Worm (Caenorhabditis elegans) whole organism, L3 larva: ENCODE measurements around the gene arrd-10.

Source experiments
- R02D3.7 ChIP-seq: fragments of 150-350 bp; optimal IDR thresholded peaks from 2 replicates; lab custom pipeline; 2014; ENCODE audit warnings: missing biosample characterization, missing genetic modification characterization
- aly-2 ChIP-seq: fragments of 150-350 bp; optimal IDR thresholded peaks from 2 replicates; lab custom pipeline; 2014; ENCODE audit warnings: missing biosample characterization, missing genetic modification characterization
- ama-1 ChIP-seq: fragments of 150-350 bp; optimal IDR thresholded peaks from 2 replicates; lab custom pipeline; 2018
- ceh-82 ChIP-seq: fragments of 150-350 bp; optimal IDR thresholded peaks from 2 replicates; lab custom pipeline; 2014; ENCODE audit warnings: missing biosample characterization, missing genetic modification characterization
- ceh-9 ChIP-seq: sonication (generic microtip); optimal IDR thresholded peaks from 2 replicates; lab custom pipeline; 2018; ENCODE audit warnings: missing biosample characterization, missing genetic modification characterization
- daf-12 ChIP-seq: fragments of 150-350 bp; optimal IDR thresholded peaks from 2 replicates; lab custom pipeline; 2014; ENCODE audit warnings: missing biosample characterization, missing genetic modification reagents, missing genetic modification characterization
- egl-27 ChIP-seq: sonication (generic microtip); optimal IDR thresholded peaks from 4 replicates; lab custom pipeline; 2017; ENCODE audit warnings: missing biosample characterization, missing genetic modification reagents, missing genetic modification characterization
- elt-1 ChIP-seq: fragments of 150-350 bp; optimal IDR thresholded peaks from 2 replicates; lab custom pipeline; 2014; ENCODE audit warnings: missing biosample characterization, missing genetic modification characterization
- elt-2 ChIP-seq: sonication (generic microtip); optimal IDR thresholded peaks from 2 replicates; lab custom pipeline; 2016; ENCODE audit warnings: missing genetic modification reagents, mild to moderate bottlenecking, missing genetic modification characterization, missing compliant biosample characterization
- elt-3 ChIP-seq, 3 experiments: fragments of 150-350 bp in 1 of 3; sonication (generic microtip) in 2 of 3; optimal IDR thresholded peaks; 2 replicates in 2 of 3; 4 replicates in 1 of 3; lab custom pipeline; 2014 to 2017; ENCODE audit warnings: missing biosample characterization in 3 of 3, missing genetic modification characterization in 3 of 3
- eor-1 ChIP-seq, 2 experiments: fragments of 150-350 bp; optimal IDR thresholded peaks; 2 replicates each; lab custom pipeline; 2014 to 2018; ENCODE audit warnings: missing biosample characterization in 2 of 2, missing genetic modification characterization in 2 of 2
- fkh-10 ChIP-seq: sonication (generic microtip); optimal IDR thresholded peaks from 2 replicates; lab custom pipeline; 2017; ENCODE audit warnings: missing biosample characterization, missing genetic modification reagents, missing genetic modification characterization
- fkh-2 ChIP-seq: fragments of 150-350 bp; optimal IDR thresholded peaks from 2 replicates; lab custom pipeline; 2014; ENCODE audit warnings: missing biosample characterization, missing genetic modification reagents, missing genetic modification characterization
- fos-1 ChIP-seq: fragments of 150-350 bp; optimal IDR thresholded peaks from 2 replicates; lab custom pipeline; 2014; ENCODE audit warnings: missing biosample characterization, missing genetic modification characterization
- jun-1 ChIP-seq: fragments of 150-350 bp; optimal IDR thresholded peaks from 2 replicates; lab custom pipeline; 2014; ENCODE audit warnings: missing biosample characterization, missing genetic modification reagents, missing genetic modification characterization
- lin-15B ChIP-seq: fragments of 150-350 bp; optimal IDR thresholded peaks from 2 replicates; lab custom pipeline; 2014; ENCODE audit warnings: missing biosample characterization, missing genetic modification characterization
- lin-39 ChIP-seq: fragments of 150-350 bp; optimal IDR thresholded peaks from 2 replicates; lab custom pipeline; 2018; ENCODE audit warnings: missing biosample characterization, missing genetic modification reagents, missing genetic modification characterization
- mdl-1 ChIP-seq: fragments of 150-350 bp; optimal IDR thresholded peaks from 2 replicates; lab custom pipeline; 2014; ENCODE audit warnings: missing biosample characterization, missing genetic modification characterization
- mml-1 ChIP-seq: fragments of 150-350 bp; sonication (generic microtip); optimal IDR thresholded peaks from 3 replicates; lab custom pipeline; 2014; ENCODE audit warnings: missing biosample characterization, missing genetic modification characterization
- nhr-12 ChIP-seq: fragments of 150-350 bp; optimal IDR thresholded peaks from 2 replicates; lab custom pipeline; 2014; ENCODE audit warnings: missing biosample characterization, missing genetic modification characterization
- nhr-23 ChIP-seq: fragments of 150-350 bp; optimal IDR thresholded peaks from 2 replicates; lab custom pipeline; 2014; ENCODE audit warnings: missing biosample characterization, missing genetic modification reagents, missing genetic modification characterization
- nhr-237 ChIP-seq: fragments of 150-350 bp; optimal IDR thresholded peaks from 2 replicates; lab custom pipeline; 2014; ENCODE audit warnings: missing biosample characterization, missing genetic modification characterization
- nhr-25 ChIP-seq: sonication (generic microtip); optimal IDR thresholded peaks from 2 replicates; lab custom pipeline; 2017; ENCODE audit warnings: missing biosample characterization, missing genetic modification characterization
- nhr-43 ChIP-seq: sonication (generic microtip); optimal IDR thresholded peaks from 2 replicates; lab custom pipeline; 2016; ENCODE audit warnings: mild to moderate bottlenecking, missing genetic modification characterization, missing compliant biosample characterization; ENCODE audit not compliant: poor library complexity, severe bottlenecking
- nhr-67 ChIP-seq: fragments of 150-350 bp; optimal IDR thresholded peaks from 2 replicates; lab custom pipeline; 2014; ENCODE audit warnings: missing biosample characterization, missing genetic modification characterization
- nhr-76 ChIP-seq: fragments of 150-350 bp; sonication (generic microtip); optimal IDR thresholded peaks from 5 replicates; lab custom pipeline; 2014; ENCODE audit warnings: missing biosample characterization, missing genetic modification characterization
- nhr-77 ChIP-seq: fragments of 150-350 bp; optimal IDR thresholded peaks from 2 replicates; lab custom pipeline; 2014; ENCODE audit warnings: missing biosample characterization, missing genetic modification characterization
- pha-4 ChIP-seq: fragments of 150-350 bp; optimal IDR thresholded peaks from 2 replicates; lab custom pipeline; 2014; ENCODE audit warnings: missing biosample characterization, missing genetic modification reagents, missing genetic modification characterization
- pqm-1 ChIP-seq: fragments of 150-350 bp; optimal IDR thresholded peaks from 2 replicates; lab custom pipeline; 2017; ENCODE audit warnings: missing biosample characterization, missing genetic modification characterization, inconsistent platforms
- sea-2 ChIP-seq: fragments of 150-350 bp; sonication (generic microtip); optimal IDR thresholded peaks from 4 replicates; lab custom pipeline; 2014; ENCODE audit warnings: missing biosample characterization, missing genetic modification reagents, missing genetic modification characterization
- skn-1 ChIP-seq: fragments of 150-350 bp; optimal IDR thresholded peaks from 2 replicates; lab custom pipeline; 2014; ENCODE audit warnings: missing biosample characterization, missing genetic modification characterization
- snpc-4 ChIP-seq: fragments of 150-350 bp; optimal IDR thresholded peaks from 2 replicates; lab custom pipeline; 2014; ENCODE audit warnings: missing biosample characterization, missing genetic modification characterization
- tbx-2 ChIP-seq: sonication (generic microtip); optimal IDR thresholded peaks from 2 replicates; lab custom pipeline; 2016; ENCODE audit warnings: mild to moderate bottlenecking, missing genetic modification characterization, missing compliant biosample characterization
- unc-39 ChIP-seq: sonication (generic microtip); optimal IDR thresholded peaks from 4 replicates; lab custom pipeline; 2017; ENCODE audit warnings: missing biosample characterization, missing genetic modification characterization
- unc-62 ChIP-seq: fragments of 150-350 bp; sonication (generic microtip); optimal IDR thresholded peaks from 4 replicates; lab custom pipeline; 2014; ENCODE audit warnings: missing biosample characterization, missing genetic modification reagents, missing genetic modification characterization
- ztf-11 ChIP-seq: fragments of 150-350 bp; optimal IDR thresholded peaks from 2 replicates; lab custom pipeline; 2014; ENCODE audit warnings: missing biosample characterization, missing genetic modification characterization
- ztf-4 ChIP-seq: fragments of 150-350 bp; optimal IDR thresholded peaks from 2 replicates; lab custom pipeline; 2014; ENCODE audit warnings: missing biosample characterization, missing genetic modification characterization

arrd-10 gene

ce11 chrII:12978658-12979057 is 38.8 kb downstream of the arrd-10 start:
- TF ChIP-seq nhr-237 (tag; lab: Kevin White, UChicago) (no peak), lin-15B (no peak), pqm-1 (tag; lab: Kevin White, UChicago) (no peak), elt-3 (tag; optimal IDR thresholded peaks at IDR 0.05; lab: Kevin White, UChicago) (no peak), elt-2 (tag; lab: Kevin White, UChicago) (no peak), unc-62 (GFP tag; lab: Kevin White, UChicago) (no peak), snpc-4 (tag; lab: Kevin White, UChicago) (no peak)

- TF ChIP-seq ztf-4 (tag; lab: Kevin White, UChicago) = no peak
- peak; percentile 85 for TF ChIP-seq pqm-1 (tag; lab: Kevin White, UChicago)
- TF ChIP-seq aly-2 (tag; lab: Kevin White, UChicago) = no peak
- no peak for TF ChIP-seq ceh-82 (tag; lab: Kevin White, UChicago)
- peak; percentile 26 for TF ChIP-seq jun-1 (tag; lab: Kevin White, UChicago)
- no peak for TF ChIP-seq sea-2
- no peak for TF ChIP-seq ztf-11 (tag; lab: Kevin White, UChicago)
- peak; percentile 91 for TF ChIP-seq pha-4 (tag; lab: Kevin White, UChicago)
- TF ChIP-seq mml-1 (tag; lab: Kevin White, UChicago) = no peak
- peak; percentile 100 for TF ChIP-seq elt-2 (tag; lab: Kevin White, UChicago)
- TF ChIP-seq ama-1 (lab: Kevin White, UChicago) = no peak
- no peak for TF ChIP-seq tbx-2 (tag; lab: Kevin White, UChicago)
- no peak for TF ChIP-seq fkh-2 (tag; lab: Kevin White, UChicago)
Measured at ce11 chrII:12980212-12980611, 40.3 kb downstream of the arrd-10 start, which contains the start of gene cyd-1. TSS of gene cyd-1 (plus strand) at chrII:12980591.

ce11 chrII:12981980-12982575 is 42.2 kb downstream of the arrd-10 start:
- no peak for TF ChIP-seq skn-1 (tag; lab: Kevin White, UChicago)
- no peak for TF ChIP-seq ztf-11 (tag; lab: Kevin White, UChicago)
- TF ChIP-seq pha-4 (tag; lab: Kevin White, UChicago) = peak; percentile 48
- no peak for TF ChIP-seq unc-39 (tag; lab: Kevin White, UChicago)
- no peak for TF ChIP-seq pqm-1 (tag; lab: Kevin White, UChicago)
- TF ChIP-seq elt-1 (tag; lab: Kevin White, UChicago) = peak; percentile 92
- TF ChIP-seq egl-27 (tag; lab: Kevin White, UChicago) = no peak
- TF ChIP-seq nhr-23 (tag; lab: Kevin White, UChicago) = no peak
- TF ChIP-seq mdl-1 (tag; lab: Kevin White, UChicago) = no peak
- TF ChIP-seq ceh-82 (tag; lab: Kevin White, UChicago) = no peak
- no peak for TF ChIP-seq aly-2 (tag; lab: Kevin White, UChicago)
- TF ChIP-seq daf-12 (tag; lab: Kevin White, UChicago) = no peak
- TF ChIP-seq lin-39 = no peak
- no peak for TF ChIP-seq fkh-10 (GFP tag; lab: Kevin White, UChicago)
- no peak for TF ChIP-seq nhr-77 (tag; lab: Kevin White, UChicago)
- TF ChIP-seq eor-1 (tag; optimal IDR thresholded peaks at IDR 0.05; lab: Kevin White, UChicago) = no peak
- TF ChIP-seq nhr-67 (tag; lab: Kevin White, UChicago) = no peak
- no peak for TF ChIP-seq nhr-237 (tag; lab: Kevin White, UChicago)
- no peak for TF ChIP-seq mml-1 (tag; lab: Kevin White, UChicago)
- no peak for TF ChIP-seq ceh-9 (tag; lab: Kevin White, UChicago)
- TF ChIP-seq ama-1 (lab: Kevin White, UChicago) = no peak
- TF ChIP-seq R02D3.7 (tag; lab: Kevin White, UChicago) = no peak
- no peak for TF ChIP-seq nhr-76 (tag; lab: Kevin White, UChicago)
- TF ChIP-seq nhr-43 (tag; lab: Kevin White, UChicago) = no peak
- no peak for TF ChIP-seq fos-1 (tag; lab: Kevin White, UChicago)
- TF ChIP-seq elt-2 (tag; lab: Kevin White, UChicago) = peak; percentile 53
- TF ChIP-seq snpc-4 (tag; lab: Kevin White, UChicago) = no peak
- no peak for TF ChIP-seq nhr-12
- TF ChIP-seq tbx-2 (tag; lab: Kevin White, UChicago) = no peak
- peak; percentile 17 for TF ChIP-seq unc-62 (GFP tag; lab: Kevin White, UChicago)
- TF ChIP-seq fkh-2 (tag; lab: Kevin White, UChicago) = no peak
- peak; percentile 14 for TF ChIP-seq nhr-25
